Worm (Caenorhabditis elegans): Measurements from ENCODE around the gene T01H3.3.

DNA sequence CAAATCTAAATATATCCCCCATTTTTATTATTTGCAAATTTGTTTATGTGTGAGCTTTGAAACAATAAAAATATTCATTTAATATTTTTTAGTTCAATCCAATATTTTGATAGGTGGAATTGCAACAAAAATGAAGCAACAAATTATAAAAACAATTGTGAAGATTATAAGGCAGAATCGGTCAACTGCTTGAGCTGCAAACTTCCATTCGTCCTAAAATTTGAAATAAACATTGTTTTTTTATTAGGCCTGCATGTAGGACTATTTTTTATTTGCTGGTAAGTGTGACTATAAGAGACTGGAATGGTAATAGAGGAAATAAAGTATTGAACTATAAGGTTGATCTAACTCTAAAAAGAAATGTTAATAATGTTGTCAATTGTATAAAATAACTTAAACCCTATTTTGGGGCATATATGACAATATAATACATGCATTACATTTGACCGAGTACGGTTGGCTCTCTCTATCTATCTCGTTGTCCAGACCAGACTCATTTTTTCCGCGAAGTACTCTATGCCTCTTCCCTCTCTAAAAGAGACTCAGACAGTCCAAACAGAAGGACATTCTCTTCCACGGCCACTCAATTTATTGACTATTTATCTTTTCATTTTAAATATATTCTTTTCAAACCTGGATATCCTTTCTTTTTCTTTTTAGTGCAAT is 28.0 kb downstream of the T01H3.3 start, which contains the start of gene T09A5.4:
- TF ChIP-seq fkh-10 (GFP tag; optimal IDR thresholded peaks at IDR 0.05) (no peak), lin-15B (tag; optimal IDR thresholded peaks at IDR 0.05) (no peak)

Data from whole organism, L3 larva.